Worm (Caenorhabditis elegans) whole organism, late embryonic: ENCODE results near the gene sptl-3.

Experiments used
- C38D4.7 ChIP-seq: fragments of 200-800 bp; sonication (Bioruptor generic); optimal IDR thresholded peaks from 2 replicates; lab custom pipeline; 2018; ENCODE audit warnings: mild to moderate bottlenecking, missing genetic modification characterization, moderate library complexity, missing compliant biosample characterization
- fax-1 ChIP-seq: sonication (generic microtip); optimal IDR thresholded peaks from 2 replicates; lab custom pipeline; 2016; ENCODE audit warnings: missing genotype, missing genetic modification characterization, missing compliant biosample characterization
- fkh-10 ChIP-seq: fragments of 150-350 bp; optimal IDR thresholded peaks from 2 replicates; lab custom pipeline; 2014; ENCODE audit warnings: missing biosample characterization, missing genetic modification reagents, missing genetic modification characterization
- unc-3 ChIP-seq, 2 experiments: fragments of 200-800 bp in 1 of 2; sonication (Bioruptor generic) in 1 of 2; sonication (generic microtip) in 1 of 2; conservative IDR thresholded peaks in 1 of 2; optimal IDR thresholded peaks in 1 of 2; 2 replicates each; pipeline versions ENCODE4 v1.3.6 to Lab custom; 2016 to 2022; ENCODE audit warnings: missing compliant biosample characterization in 2 of 2, missing genetic modification characterization in 2 of 2, missing genetic modification reagents in 1 of 2

- TF ChIP-seq fax-1 (tag; lab: Kevin White, UChicago) (no peak), C38D4.7 (no peak), unc-3 (GFP tag; conservative IDR thresholded peaks at IDR 0.05; lab: Robert Waterston, UW) (no peak), unc-3 (tag; optimal IDR thresholded peaks at IDR 0.05; lab: Kevin White, UChicago) (no peak), fkh-10 (GFP tag; lab: Kevin White, UChicago) (no peak)
Measured at ce11 chrV:13878226-13878625, 14.9 kb upstream of the sptl-3 start.
